Worm (Caenorhabditis elegans) whole organism, L1 larva: ENCODE data around the gene sra-28.
A peak's percentile ranks its signal among the peaks of the same experiment; 100 is the strongest.

Experiments used
- C04F5.9 ChIP-seq: sonication (generic microtip); optimal IDR thresholded peaks from 2 replicates; lab custom pipeline; 2016; ENCODE audit warnings: missing genetic modification characterization, missing compliant biosample characterization
- C16A3.4 ChIP-seq: fragments of 150-350 bp; optimal IDR thresholded peaks from 2 replicates; lab custom pipeline; 2014; ENCODE audit warnings: missing biosample characterization, missing genetic modification characterization
- C34B4.2 ChIP-seq: sonication (generic microtip); optimal IDR thresholded peaks from 2 replicates; lab custom pipeline; 2017; ENCODE audit warnings: mild to moderate bottlenecking, missing genetic modification characterization, missing compliant biosample characterization
- F16B12.6 ChIP-seq: fragments of 150-350 bp; optimal IDR thresholded peaks from 2 replicates; lab custom pipeline; 2014; ENCODE audit warnings: missing biosample characterization, missing genetic modification characterization
- Y116A8C.19 ChIP-seq: sonication (generic microtip); optimal IDR thresholded peaks from 2 replicates; lab custom pipeline; 2016; ENCODE audit warnings: missing compliant biosample characterization, missing genetic modification characterization, borderline replicate concordance
- aha-1 ChIP-seq: fragments of 150-350 bp; optimal IDR thresholded peaks from 2 replicates; lab custom pipeline; 2014; ENCODE audit warnings: missing biosample characterization, missing genetic modification characterization
- alr-1 ChIP-seq: fragments of 200-800 bp; sonication (Bioruptor generic); optimal IDR thresholded peaks from 2 replicates; lab custom pipeline; 2018; ENCODE audit warnings: borderline replicate concordance, mild to moderate bottlenecking, missing genetic modification characterization, missing compliant biosample characterization
- ama-1 ChIP-seq: fragments of 150-350 bp; optimal IDR thresholded peaks from 2 replicates; lab custom pipeline; 2014
- blmp-1 ChIP-seq: fragments of 150-350 bp; optimal IDR thresholded peaks from 2 replicates; lab custom pipeline; 2014; ENCODE audit warnings: missing biosample characterization, missing genetic modification characterization
- ceh-82 ChIP-seq, 3 experiments: fragments of 150-350 bp in 1 of 3; sonication (generic microtip) in 2 of 3; optimal IDR thresholded peaks; 2 replicates each; lab custom pipeline; 2014 to 2017; ENCODE audit warnings: missing biosample characterization in 3 of 3, missing genetic modification characterization in 3 of 3
- dpl-1 ChIP-seq, 3 experiments: fragments of 150-350 bp in 2 of 3; sonication (generic microtip) in 1 of 3; optimal IDR thresholded peaks; 2 replicates each; lab custom pipeline; 2014 to 2017; ENCODE audit warnings: missing biosample characterization in 3 of 3, missing genetic modification characterization in 3 of 3, missing genetic modification reagents in 3 of 3
- dsc-1 ChIP-seq: sonication (generic microtip); optimal IDR thresholded peaks from 2 replicates; lab custom pipeline; 2016; ENCODE audit warnings: mild to moderate bottlenecking, missing genetic modification characterization, missing compliant biosample characterization
- egl-27 ChIP-seq, 2 experiments: fragments of 150-350 bp in 1 of 2; sonication (generic microtip); optimal IDR thresholded peaks; 3 replicates each; lab custom pipeline; 2017 to 2018; ENCODE audit warnings: missing biosample characterization in 2 of 2, missing genetic modification characterization in 2 of 2, missing genetic modification reagents in 2 of 2
- elt-2 ChIP-seq: sonication (generic microtip); optimal IDR thresholded peaks from 2 replicates; lab custom pipeline; 2016; ENCODE audit warnings: missing genetic modification characterization, mild to moderate bottlenecking, inconsistent platforms, missing compliant biosample characterization, missing genetic modification reagents
- elt-3 ChIP-seq, 6 experiments: fragments of 150-350 bp in 1 of 6; sonication (generic microtip); optimal IDR thresholded peaks; 2 replicates each; lab custom pipeline; 2017 to 2018; ENCODE audit warnings: missing biosample characterization in 6 of 6, missing genetic modification characterization in 6 of 6, inconsistent platforms in 1 of 6
- fkh-10 ChIP-seq: sonication (generic microtip); optimal IDR thresholded peaks from 2 replicates; lab custom pipeline; 2017; ENCODE audit warnings: missing biosample characterization, missing genetic modification reagents, missing genetic modification characterization
- fkh-4 ChIP-seq: sonication (generic microtip); optimal IDR thresholded peaks from 2 replicates; lab custom pipeline; 2016; ENCODE audit warnings: missing compliant biosample characterization, missing genetic modification characterization, borderline replicate concordance
- fos-1 ChIP-seq: fragments of 150-350 bp; optimal IDR thresholded peaks from 2 replicates; lab custom pipeline; 2014; ENCODE audit warnings: missing biosample characterization, missing genetic modification characterization
- grh-1 ChIP-seq: fragments of 200-800 bp; sonication (Bioruptor generic); IDR thresholded peaks from 2 replicates; pipeline ENCODE4 v1.3.6; 2022; ENCODE audit warnings: missing genetic modification reagents, missing genetic modification characterization, missing compliant biosample characterization
- hlh-17 ChIP-seq: fragments of 200-800 bp; sonication (Bioruptor generic); optimal IDR thresholded peaks from 2 replicates; lab custom pipeline; 2018; ENCODE audit warnings: missing genetic modification characterization, mild to moderate bottlenecking, missing compliant biosample characterization, moderate library complexity, borderline replicate concordance
- hpl-2 ChIP-seq: fragments of 150-350 bp; optimal IDR thresholded peaks from 2 replicates; lab custom pipeline; 2014; ENCODE audit warnings: missing biosample characterization, missing genetic modification reagents, missing genetic modification characterization
- isw-1 ChIP-seq: fragments of 200-800 bp; sonication (Bioruptor generic); IDR thresholded peaks from 2 replicates; pipeline ENCODE4 v1.3.6; 2022; ENCODE audit warnings: missing genetic modification characterization, missing compliant biosample characterization
- lin-13 ChIP-seq: fragments of 150-350 bp; optimal IDR thresholded peaks from 2 replicates; lab custom pipeline; 2014; ENCODE audit warnings: missing biosample characterization, missing genetic modification reagents, missing genetic modification characterization
- lin-14 ChIP-seq: fragments of 200-800 bp; sonication (Bioruptor generic); optimal IDR thresholded peaks from 2 replicates; lab custom pipeline; 2018; ENCODE audit warnings: mild to moderate bottlenecking, missing genetic modification characterization, moderate library complexity, missing compliant biosample characterization
- lin-15B ChIP-seq: fragments of 150-350 bp; sonication (generic microtip); optimal IDR thresholded peaks from 3 replicates; lab custom pipeline; 2014; ENCODE audit warnings: missing biosample characterization, missing genetic modification characterization
- lin-39 ChIP-seq: fragments of 150-350 bp; optimal IDR thresholded peaks from 2 replicates; lab custom pipeline; 2014; ENCODE audit warnings: missing biosample characterization, missing genetic modification reagents, missing genetic modification characterization
- mdl-1 ChIP-seq, 2 experiments: fragments of 150-350 bp; optimal IDR thresholded peaks; 2 replicates each; lab custom pipeline; 2014 to 2017; ENCODE audit warnings: missing biosample characterization in 2 of 2, missing genetic modification characterization in 2 of 2, inconsistent platforms in 1 of 2
- mef-2 ChIP-seq: fragments of 150-350 bp; optimal IDR thresholded peaks from 2 replicates; lab custom pipeline; 2014; ENCODE audit warnings: missing biosample characterization, missing genetic modification characterization
- nhr-11 ChIP-seq: fragments of 150-350 bp; optimal IDR thresholded peaks from 2 replicates; lab custom pipeline; 2014; ENCODE audit warnings: missing biosample characterization, missing genetic modification characterization
- nhr-19 ChIP-seq: fragments of 200-800 bp; sonication (Bioruptor generic); conservative IDR thresholded peaks from 2 replicates; pipeline ENCODE4 v1.3.6; 2022; ENCODE audit warnings: missing genetic modification characterization, missing compliant biosample characterization
- nhr-20 ChIP-seq: sonication (generic microtip); optimal IDR thresholded peaks from 2 replicates; lab custom pipeline; 2016; ENCODE audit warnings: mild to moderate bottlenecking, missing genetic modification characterization, missing compliant biosample characterization
- nhr-47 ChIP-seq: sonication (generic microtip); optimal IDR thresholded peaks from 2 replicates; lab custom pipeline; 2016; ENCODE audit warnings: mild to moderate bottlenecking, missing genetic modification characterization, moderate library complexity, missing compliant biosample characterization
- nhr-77 ChIP-seq: fragments of 150-350 bp; optimal IDR thresholded peaks from 2 replicates; lab custom pipeline; 2014; ENCODE audit warnings: missing biosample characterization, missing genetic modification characterization
- nhr-85 ChIP-seq: sonication (generic microtip); peaks from one replicate; lab custom pipeline; 2016; ENCODE audit warnings: missing genetic modification characterization, inconsistent platforms, missing compliant biosample characterization
- pax-3 ChIP-seq: fragments of 200-800 bp; sonication (Bioruptor generic); optimal IDR thresholded peaks from 2 replicates; lab custom pipeline; 2018; ENCODE audit warnings: mild to moderate bottlenecking, missing genetic modification characterization, moderate library complexity, missing compliant biosample characterization
- pqm-1 ChIP-seq: sonication (generic microtip); optimal IDR thresholded peaks from 3 replicates; lab custom pipeline; 2017; ENCODE audit warnings: missing biosample characterization, missing genetic modification characterization
- rnt-1 ChIP-seq: sonication (generic microtip); optimal IDR thresholded peaks from 2 replicates; lab custom pipeline; 2016; ENCODE audit warnings: mild to moderate bottlenecking, missing genetic modification characterization, moderate library complexity, missing compliant biosample characterization
- skn-1 ChIP-seq: fragments of 150-350 bp; optimal IDR thresholded peaks from 2 replicates; lab custom pipeline; 2014; ENCODE audit warnings: missing biosample characterization, missing genetic modification characterization
- snpc-4 ChIP-seq: fragments of 150-350 bp; optimal IDR thresholded peaks from 2 replicates; lab custom pipeline; 2014; ENCODE audit warnings: missing biosample characterization, missing genetic modification characterization
- snu-23 ChIP-seq: sonication (generic microtip); optimal IDR thresholded peaks from 2 replicates; lab custom pipeline; 2016; ENCODE audit warnings: missing genetic modification characterization, missing compliant biosample characterization
- sox-4 ChIP-seq: sonication (generic microtip); optimal IDR thresholded peaks from 2 replicates; lab custom pipeline; 2016; ENCODE audit warnings: missing genetic modification characterization, missing compliant biosample characterization
- sptf-1 ChIP-seq: fragments of 150-350 bp; optimal IDR thresholded peaks from 2 replicates; lab custom pipeline; 2014; ENCODE audit warnings: missing biosample characterization, missing genetic modification characterization
- tlp-1 ChIP-seq: fragments of 150-350 bp; optimal IDR thresholded peaks from 2 replicates; lab custom pipeline; 2014; ENCODE audit warnings: missing biosample characterization, missing genetic modification characterization
- unc-130 ChIP-seq: fragments of 150-350 bp; optimal IDR thresholded peaks from 2 replicates; lab custom pipeline; 2017; ENCODE audit warnings: missing biosample characterization, missing genetic modification characterization, inconsistent platforms
- unc-86 ChIP-seq: sonication (generic microtip); optimal IDR thresholded peaks from 2 replicates; lab custom pipeline; 2016; ENCODE audit warnings: missing genetic modification characterization, missing compliant biosample characterization
- unc-98 ChIP-seq: fragments of 200-800 bp; sonication (Bioruptor generic); IDR thresholded peaks from 2 replicates; pipeline ENCODE4 v1.3.6; 2022; ENCODE audit warnings: missing genetic modification characterization, missing compliant biosample characterization
- vab-15 ChIP-seq: sonication (generic microtip); optimal IDR thresholded peaks from 2 replicates; lab custom pipeline; 2017; ENCODE audit warnings: missing genotype, mild to moderate bottlenecking, missing genetic modification characterization, missing compliant biosample characterization
- zip-4 ChIP-seq: fragments of 200-800 bp; sonication (Bioruptor generic); optimal IDR thresholded peaks from 2 replicates; lab custom pipeline; 2018; ENCODE audit warnings: mild to moderate bottlenecking, missing genetic modification characterization, moderate library complexity, missing compliant biosample characterization
- ztf-11 ChIP-seq, 2 experiments: sonication (generic microtip); optimal IDR thresholded peaks; 2 replicates each; lab custom pipeline; 2016 to 2017; ENCODE audit warnings: missing genetic modification characterization in 2 of 2, missing biosample characterization in 1 of 2, missing compliant biosample characterization in 1 of 2
- ztf-4 ChIP-seq: fragments of 150-350 bp; optimal IDR thresholded peaks from 2 replicates; lab custom pipeline; 2014; ENCODE audit warnings: missing biosample characterization, missing genetic modification characterization

The sra-28 gene

ce11 chrII:6544842-6545410 is 28.7 kb downstream of the sra-28 start, which contains the start of gene lron-15:
Gene lron-15, minus strand, starts transcription at chrII:6544892.
- TF ChIP-seq pqm-1 (no peak), lin-14 (GFP tag; lab: Kevin White, UChicago) (peak; percentile 19)

- TF ChIP-seq F16B12.6 (tag; lab: Kevin White, UChicago) (peak; percentile 30), C16A3.4 (peak; percentile 83), hpl-2 (GFP tag; lab: Kevin White, UChicago) (no peak), sox-4 (tag; lab: Kevin White, UChicago) (no peak), isw-1 (GFP tag; lab: Robert Waterston, UW) (no peak; the same call in 1 of the 2 replicates), vab-15 (tag; lab: Kevin White, UChicago) (no peak), dpl-1 (GFP tag; optimal IDR thresholded peaks at IDR 0.05; lab: Kevin White, UChicago) (peak; percentile 83 to 93 (median 92)), nhr-11 (tag; lab: Kevin White, UChicago) (no peak), lin-39 (peak; percentile 2), hlh-17 (GFP tag; lab: Kevin White, UChicago) (no peak), ztf-11 (tag; optimal IDR thresholded peaks at IDR 0.05; lab: Kevin White, UChicago) (no peak), tlp-1 (no peak), ama-1 (lab: Kevin White, UChicago) (no peak), snu-23 (GFP tag; lab: Kevin White, UChicago) (peak; percentile 67), pax-3 (tag; lab: Kevin White, UChicago) (no peak), dsc-1 (tag; lab: Kevin White, UChicago) (no peak), fkh-4 (tag; lab: Kevin White, UChicago) (no peak), lin-13 (no peak), elt-3 (tag; optimal IDR thresholded peaks at IDR 0.05; lab: Kevin White, UChicago) (peak in 1 of 6 experiments; percentile 35), snpc-4 (no peak), mdl-1 (tag; optimal IDR thresholded peaks at IDR 0.05; lab: Kevin White, UChicago) (peak in 1 of 2 experiments; percentile 10), zip-4 (no peak), skn-1 (peak; percentile 59), Y116A8C.19 (tag; lab: Kevin White, UChicago) (no peak), pqm-1 (no peak), egl-27 (tag; optimal IDR thresholded peaks at IDR 0.05; lab: Kevin White, UChicago) (no peak), grh-1 (no peak), unc-86 (tag; lab: Kevin White, UChicago) (no peak), sptf-1 (no peak), unc-98 (GFP tag; lab: Robert Waterston, UW) (no peak), mef-2 (tag; lab: Kevin White, UChicago) (no peak), lin-15B (tag; lab: Kevin White, UChicago) (peak; percentile 22), ceh-82 (tag; optimal IDR thresholded peaks at IDR 0.05; lab: Kevin White, UChicago) (peak in 2 of 3 experiments; percentile 4 to 43), alr-1 (tag; lab: Kevin White, UChicago) (no peak), nhr-20 (tag; lab: Kevin White, UChicago) (peak; percentile 46), unc-130 (tag; lab: Kevin White, UChicago) (peak; percentile 19), rnt-1 (peak; percentile 52), nhr-47 (no peak), elt-2 (peak; percentile 5), nhr-77 (tag; lab: Kevin White, UChicago) (no peak), C34B4.2 (tag; lab: Kevin White, UChicago) (no peak), C04F5.9 (tag; lab: Kevin White, UChicago) (no peak), fkh-10 (GFP tag; lab: Kevin White, UChicago) (peak; percentile 3), aha-1 (tag; lab: Kevin White, UChicago) (no peak), nhr-19 (GFP tag; lab: Robert Waterston, UW) (no peak; the same call in 1 of the 2 replicates), blmp-1 (tag; lab: Kevin White, UChicago) (peak; percentile 49), nhr-85 (tag; lab: Kevin White, UChicago) (peak; percentile 65), ztf-4 (tag; lab: Kevin White, UChicago) (no peak), fos-1 (tag; lab: Kevin White, UChicago) (no peak)
Observed at ce11 chrII:6535957-6536424, 37.6 kb downstream of the sra-28 start, which contains the start of gene utp-20. Gene utp-20, plus strand, starts transcription at chrII:6536374.
